Worm (Caenorhabditis elegans): ENCODE results near the gene ral-1.

DNA sequence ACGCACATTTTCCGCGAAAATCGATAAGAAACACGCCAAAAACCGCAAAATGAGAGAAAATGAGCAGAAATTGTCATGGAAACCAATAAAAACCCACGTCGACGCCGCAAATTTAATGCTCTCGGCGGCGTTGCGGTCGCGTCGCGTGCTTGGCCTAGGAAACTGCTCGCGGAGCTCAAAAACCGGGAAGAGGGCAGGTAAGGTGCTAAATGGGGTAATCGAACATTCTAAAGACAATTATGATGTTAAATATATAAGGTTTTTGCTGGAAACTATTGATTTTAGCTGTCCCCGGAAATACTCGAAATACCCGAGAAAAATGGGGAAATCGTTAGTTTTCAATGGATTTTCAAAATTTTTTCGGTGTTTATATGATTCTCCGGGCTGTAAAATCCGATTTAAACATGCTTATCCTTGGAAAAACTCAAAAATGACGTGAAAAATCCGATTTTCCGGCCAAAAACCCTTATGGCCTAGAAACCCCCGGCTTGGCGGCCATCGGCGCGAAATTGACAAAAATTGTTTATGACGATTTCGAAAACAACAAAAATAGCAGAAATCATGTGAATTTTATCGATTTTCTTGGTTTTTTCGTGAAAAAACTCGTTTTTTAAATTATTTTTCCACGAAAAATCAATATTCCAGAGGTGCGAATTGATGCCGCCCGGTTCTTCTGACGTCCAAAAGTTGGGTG lies 11.4 kb downstream of the ral-1 start, which contains the start of gene phf-15:
- TF ChIP-seq elt-3 (tag; optimal IDR thresholded peaks at IDR 0.05), result no peak
- peak; percentile 5 for TF ChIP-seq M03D4.4 (tag; optimal IDR thresholded peaks at IDR 0.05)
- TF ChIP-seq sptf-1 (tag; optimal IDR thresholded peaks at IDR 0.05), result no peak
- TF ChIP-seq nhr-237 (tag; optimal IDR thresholded peaks at IDR 0.05), result no peak
- no peak for TF ChIP-seq ceh-83 (GFP tag; optimal IDR thresholded peaks at IDR 0.05)
- no peak for TF ChIP-seq nhr-28 (tag; optimal IDR thresholded peaks at IDR 0.05)
- no peak for TF ChIP-seq cnd-1 (tag; optimal IDR thresholded peaks at IDR 0.05)
- TF ChIP-seq sem-2 (GFP tag; optimal IDR thresholded peaks at IDR 0.05), result no peak
- no peak for TF ChIP-seq nhr-76 (tag; optimal IDR thresholded peaks at IDR 0.05)
- TF ChIP-seq mab-5 (tag; optimal IDR thresholded peaks at IDR 0.05), result no peak

Measured in whole organism, mixed stage, embryonic.